Worm (Caenorhabditis elegans): ENCODE results near the gene nhr-58.

The nhr-58 gene

ce11 chrV:505191-505590 lies 26.9 kb upstream of the nhr-58 start, which contains the start of gene srlf-19:
TSS of gene srlf-19 (plus strand) at chrV:505491.
- TF ChIP-seq dao-5 (tag; optimal IDR thresholded peaks at IDR 0.05), result no peak
- no peak for TF ChIP-seq him-1 (tag; optimal IDR thresholded peaks at IDR 0.05)
- TF ChIP-seq W03F9.2 (tag; optimal IDR thresholded peaks at IDR 0.05), result no peak

- TF ChIP-seq him-1 (tag; optimal IDR thresholded peaks at IDR 0.05) (no peak), W03F9.2 (tag; optimal IDR thresholded peaks at IDR 0.05) (no peak), dao-5 (tag; optimal IDR thresholded peaks at IDR 0.05) (no peak)
Measured at ce11 chrV:512420-512819, 19.6 kb upstream of the nhr-58 start, which contains the start of gene srh-37. TSS of gene srh-37 (minus strand) at chrV:512520.

ce11 chrV:519445-519844 lies 12.6 kb upstream of the nhr-58 start, which contains the start of gene nhr-210:
TSS of gene nhr-210 (minus strand) at chrV:519545.
- TF ChIP-seq W03F9.2 (tag; optimal IDR thresholded peaks at IDR 0.05) (no peak), dao-5 (tag; optimal IDR thresholded peaks at IDR 0.05) (no peak), him-1 (tag; optimal IDR thresholded peaks at IDR 0.05) (no peak)

ce11 chrV:521517-521916 lies 10.5 kb upstream of the nhr-58 start, which contains the start of gene srw-107:
TSS of gene srw-107 (minus strand) at chrV:521617.
- no peak for TF ChIP-seq him-1 (tag; optimal IDR thresholded peaks at IDR 0.05)
- TF ChIP-seq W03F9.2 (tag; optimal IDR thresholded peaks at IDR 0.05), result no peak

- TF ChIP-seq W03F9.2 (tag; optimal IDR thresholded peaks at IDR 0.05) (no peak), dao-5 (tag; optimal IDR thresholded peaks at IDR 0.05) (no peak), him-1 (tag; optimal IDR thresholded peaks at IDR 0.05) (no peak)
Measured at ce11 chrV:524058-524457, 8.0 kb upstream of the nhr-58 start, which contains the start of gene lipl-3. TSS of gene lipl-3 (minus strand) at chrV:524218.

ce11 chrV:525040-525439 lies 7.0 kb upstream of the nhr-58 start, which contains the start of gene R11G11.16:
TSS of gene R11G11.16 (minus strand) at chrV:525140.
- TF ChIP-seq dao-5 (tag; optimal IDR thresholded peaks at IDR 0.05) (no peak), him-1 (tag; optimal IDR thresholded peaks at IDR 0.05) (no peak)

ce11 chrV:527602-528001 lies 4.5 kb upstream of the nhr-58 start, which contains the start of gene srw-108:
TSS of gene srw-108 (plus strand) at chrV:527902.
- TF ChIP-seq him-1 (tag; optimal IDR thresholded peaks at IDR 0.05), result no peak
- TF ChIP-seq dao-5 (tag; optimal IDR thresholded peaks at IDR 0.05), result no peak
- TF ChIP-seq W03F9.2 (tag; optimal IDR thresholded peaks at IDR 0.05), result no peak

ce11 chrV:534176-534575 lies 2.1 kb downstream of the nhr-58 start, which contains the start of gene nhr-132:
TSS of gene nhr-132 (plus strand) at chrV:534446.
- TF ChIP-seq W03F9.2 (tag; optimal IDR thresholded peaks at IDR 0.05), result no peak
- TF ChIP-seq dao-5 (tag; optimal IDR thresholded peaks at IDR 0.05), result no peak
- no peak for TF ChIP-seq him-1 (tag; optimal IDR thresholded peaks at IDR 0.05)

ce11 chrV:536571-536970 lies 4.5 kb downstream of the nhr-58 start, which contains the start of gene C14C6.5:
TSS of gene C14C6.5 (plus strand) at chrV:536628.
- TF ChIP-seq him-1 (tag; optimal IDR thresholded peaks at IDR 0.05), result no peak
- no peak for TF ChIP-seq W03F9.2 (tag; optimal IDR thresholded peaks at IDR 0.05)
- TF ChIP-seq dao-5 (tag; optimal IDR thresholded peaks at IDR 0.05), result no peak

- TF ChIP-seq dao-5 (tag; optimal IDR thresholded peaks at IDR 0.05) (no peak), him-1 (tag; optimal IDR thresholded peaks at IDR 0.05) (no peak), W03F9.2 (tag; optimal IDR thresholded peaks at IDR 0.05) (no peak)
Measured at ce11 chrV:539040-539510, 7.0 kb downstream of the nhr-58 start, which contains the start of gene nhr-155. TSS of gene nhr-155 (plus strand) at chrV:539460.

ce11 chrV:541470-541869 lies 9.4 kb downstream of the nhr-58 start:
- TF ChIP-seq him-1 (tag; optimal IDR thresholded peaks at IDR 0.05), result no peak
- no peak for TF ChIP-seq dao-5 (tag; optimal IDR thresholded peaks at IDR 0.05)
- TF ChIP-seq W03F9.2 (tag; optimal IDR thresholded peaks at IDR 0.05), result no peak

- no peak for TF ChIP-seq dao-5 (tag; optimal IDR thresholded peaks at IDR 0.05)
- no peak for TF ChIP-seq him-1 (tag; optimal IDR thresholded peaks at IDR 0.05)
- no peak for TF ChIP-seq W03F9.2 (tag; optimal IDR thresholded peaks at IDR 0.05)
Measured at ce11 chrV:543169-543568, 11.1 kb downstream of the nhr-58 start, which contains the start of gene C14C6.3. TSS of gene C14C6.3 (plus strand) at chrV:543469.

ce11 chrV:547980-548379 lies 15.9 kb downstream of the nhr-58 start, which contains the start of gene C14C6.6:
TSS of gene C14C6.6 (minus strand) at chrV:548080.
- TF ChIP-seq dao-5 (tag; optimal IDR thresholded peaks at IDR 0.05) (no peak), him-1 (tag; optimal IDR thresholded peaks at IDR 0.05) (no peak), W03F9.2 (tag; optimal IDR thresholded peaks at IDR 0.05) (no peak)

ce11 chrV:552406-552805 lies 20.3 kb downstream of the nhr-58 start:
- no peak for TF ChIP-seq W03F9.2 (tag; optimal IDR thresholded peaks at IDR 0.05)

ce11 chrV:553067-553466 lies 21.0 kb downstream of the nhr-58 start, which contains the start of gene C14C6.8:
TSS of gene C14C6.8 (minus strand) at chrV:553167.
- TF ChIP-seq dao-5 (tag; optimal IDR thresholded peaks at IDR 0.05) (no peak), him-1 (tag; optimal IDR thresholded peaks at IDR 0.05) (no peak), W03F9.2 (tag; optimal IDR thresholded peaks at IDR 0.05) (no peak)
